Fruit fly (Drosophila melanogaster): ENCODE measurements around the gene CG14125.

CG14125 gene

DNA sequence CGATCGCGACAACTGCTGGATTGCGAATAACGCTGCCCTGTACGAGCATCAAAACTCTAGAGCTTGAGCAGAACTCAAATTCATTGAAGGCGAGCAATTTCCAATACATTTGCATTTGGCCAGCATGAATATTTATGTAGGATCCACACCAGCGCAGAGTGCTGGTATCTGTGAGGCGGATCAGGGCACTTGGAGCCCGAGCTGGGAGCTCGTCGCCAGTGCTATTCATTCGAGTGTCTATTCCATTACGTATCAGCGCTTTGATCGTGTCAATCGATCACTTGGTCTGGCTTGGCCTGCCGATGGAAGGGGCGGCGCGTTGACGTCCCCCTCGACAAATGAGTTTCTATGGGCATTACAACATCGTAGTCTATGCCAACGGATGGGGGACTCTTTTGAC is 8.6 kb upstream of the CG14125 start, which contains the start of gene prc:
prc (minus strand) TSS at position 28 of the 400 bp plus-strand sequence.
- TF ChIP-seq psq (optimal IDR thresholded peaks at IDR 0.05) (no peak), CG8478 (optimal IDR thresholded peaks at IDR 0.05) (no peak), Dll (optimal IDR thresholded peaks at IDR 0.05) (no peak), pan (optimal IDR thresholded peaks at IDR 0.05) (no peak), usp (GFP tag; optimal IDR thresholded peaks at IDR 0.05) (no peak), EcR (GFP tag; optimal IDR thresholded peaks at IDR 0.05) (no peak)

- TF ChIP-seq psq (optimal IDR thresholded peaks at IDR 0.05), result no peak
- TF ChIP-seq Dll (optimal IDR thresholded peaks at IDR 0.05), result no peak
- TF ChIP-seq usp (GFP tag; optimal IDR thresholded peaks at IDR 0.05), result no peak
- TF ChIP-seq EcR (GFP tag; optimal IDR thresholded peaks at IDR 0.05), result no peak
- no peak for TF ChIP-seq pan (optimal IDR thresholded peaks at IDR 0.05)
- no peak for TF ChIP-seq CG8478 (optimal IDR thresholded peaks at IDR 0.05)
Measured at dm6 chr3L:11972879-11973278, 1.8 kb upstream of the CG14125 start, which contains the start of gene Muc68E. TSS of gene Muc68E (minus strand) at chr3L:11972979.

- no peak for TF ChIP-seq EcR (GFP tag; optimal IDR thresholded peaks at IDR 0.05)
- no peak for TF ChIP-seq psq (optimal IDR thresholded peaks at IDR 0.05)
- no peak for TF ChIP-seq CG8478 (optimal IDR thresholded peaks at IDR 0.05)
- no peak for TF ChIP-seq pan (optimal IDR thresholded peaks at IDR 0.05)
- TF ChIP-seq Dll (optimal IDR thresholded peaks at IDR 0.05), result no peak
- no peak for TF ChIP-seq usp (GFP tag; optimal IDR thresholded peaks at IDR 0.05)
Measured at dm6 chr3L:11973690-11974089, 1.0 kb upstream of the CG14125 start, which contains the start of gene CG42397. TSS of gene CG42397 (minus strand) at chr3L:11973790.

dm6 chr3L:11975811-11976210 is 1.1 kb downstream of the CG14125 start, which contains the start of gene CG43896:
TSS of gene CG43896 (plus strand) at chr3L:11976111.
- TF ChIP-seq pan (optimal IDR thresholded peaks at IDR 0.05) (no peak), EcR (GFP tag; optimal IDR thresholded peaks at IDR 0.05) (no peak), psq (optimal IDR thresholded peaks at IDR 0.05) (no peak), CG8478 (optimal IDR thresholded peaks at IDR 0.05) (no peak), usp (GFP tag; optimal IDR thresholded peaks at IDR 0.05) (no peak), Dll (optimal IDR thresholded peaks at IDR 0.05) (no peak)

DNA sequence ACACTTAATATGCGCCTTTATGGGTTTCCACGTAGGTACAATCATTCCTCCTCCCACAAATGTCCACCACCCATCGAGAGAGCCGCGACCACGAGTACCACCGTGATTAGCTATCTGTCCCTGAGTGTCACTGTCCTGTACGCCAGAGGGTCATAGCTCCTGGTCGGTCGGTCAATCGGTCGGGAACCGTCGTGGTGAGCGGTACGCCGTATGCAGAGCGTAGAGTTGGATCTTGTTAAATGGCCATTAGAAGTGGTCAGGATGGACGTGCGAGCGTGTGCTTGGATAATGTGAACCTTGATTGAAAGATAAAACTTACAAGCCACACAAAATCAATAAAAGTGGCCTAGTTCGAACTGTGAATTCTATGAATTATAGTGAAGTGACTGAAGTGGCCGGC is 9.9 kb downstream of the CG14125 start, which contains the start of gene CG6938:
CG6938 (plus strand) TSS at position 301 of the 400 bp plus-strand sequence.
- TF ChIP-seq usp (GFP tag; optimal IDR thresholded peaks at IDR 0.05) (no peak), pan (optimal IDR thresholded peaks at IDR 0.05) (no peak), psq (optimal IDR thresholded peaks at IDR 0.05) (no peak), EcR (GFP tag; optimal IDR thresholded peaks at IDR 0.05) (no peak), CG8478 (optimal IDR thresholded peaks at IDR 0.05) (no peak), Dll (optimal IDR thresholded peaks at IDR 0.05) (no peak)

DNA sequence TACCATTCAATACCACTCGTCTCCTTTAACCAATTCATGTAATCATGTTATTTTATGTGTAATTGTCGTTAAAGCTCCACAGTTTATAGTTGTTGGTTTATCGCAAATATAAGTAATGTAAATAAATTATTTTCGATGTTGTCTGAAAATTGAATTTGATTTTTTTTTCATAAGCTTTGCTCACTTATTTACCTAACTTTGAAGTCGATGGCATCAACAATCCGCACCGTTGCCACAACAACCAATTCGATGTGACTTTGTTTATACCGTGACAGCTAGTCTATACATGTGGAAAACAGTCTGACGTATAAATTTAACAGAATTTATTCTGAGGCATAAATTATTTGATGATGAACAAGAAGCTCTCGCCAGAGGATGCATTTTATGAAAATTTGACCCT is 15.7 kb downstream of the CG14125 start, which contains the start of gene CG6931:
CG6931 (plus strand) TSS at position 301 of the 400 bp plus-strand sequence.
- TF ChIP-seq CG8478 (optimal IDR thresholded peaks at IDR 0.05), result no peak
- no peak for TF ChIP-seq pan (optimal IDR thresholded peaks at IDR 0.05)
- TF ChIP-seq psq (optimal IDR thresholded peaks at IDR 0.05), result no peak
- TF ChIP-seq EcR (GFP tag; optimal IDR thresholded peaks at IDR 0.05), result no peak
- no peak for TF ChIP-seq Dll (optimal IDR thresholded peaks at IDR 0.05)
- TF ChIP-seq usp (GFP tag; optimal IDR thresholded peaks at IDR 0.05), result no peak

dm6 chr3L:11992960-11993359 is 18.3 kb downstream of the CG14125 start, which contains the start of gene viaf:
TSS of gene viaf (minus strand) at chr3L:11993179.
- TF ChIP-seq EcR (GFP tag; optimal IDR thresholded peaks at IDR 0.05) (no peak), pan (optimal IDR thresholded peaks at IDR 0.05) (no peak)

- TF ChIP-seq psq (optimal IDR thresholded peaks at IDR 0.05) (no peak), pan (optimal IDR thresholded peaks at IDR 0.05) (no peak), EcR (GFP tag; optimal IDR thresholded peaks at IDR 0.05) (no peak), CG8478 (optimal IDR thresholded peaks at IDR 0.05) (no peak), Dll (optimal IDR thresholded peaks at IDR 0.05) (no peak), usp (GFP tag; optimal IDR thresholded peaks at IDR 0.05) (no peak)
Measured at dm6 chr3L:11997959-11998358, 23.3 kb downstream of the CG14125 start, which contains the start of gene Grip163. TSS of gene Grip163 (minus strand) at chr3L:11998138.

DNA sequence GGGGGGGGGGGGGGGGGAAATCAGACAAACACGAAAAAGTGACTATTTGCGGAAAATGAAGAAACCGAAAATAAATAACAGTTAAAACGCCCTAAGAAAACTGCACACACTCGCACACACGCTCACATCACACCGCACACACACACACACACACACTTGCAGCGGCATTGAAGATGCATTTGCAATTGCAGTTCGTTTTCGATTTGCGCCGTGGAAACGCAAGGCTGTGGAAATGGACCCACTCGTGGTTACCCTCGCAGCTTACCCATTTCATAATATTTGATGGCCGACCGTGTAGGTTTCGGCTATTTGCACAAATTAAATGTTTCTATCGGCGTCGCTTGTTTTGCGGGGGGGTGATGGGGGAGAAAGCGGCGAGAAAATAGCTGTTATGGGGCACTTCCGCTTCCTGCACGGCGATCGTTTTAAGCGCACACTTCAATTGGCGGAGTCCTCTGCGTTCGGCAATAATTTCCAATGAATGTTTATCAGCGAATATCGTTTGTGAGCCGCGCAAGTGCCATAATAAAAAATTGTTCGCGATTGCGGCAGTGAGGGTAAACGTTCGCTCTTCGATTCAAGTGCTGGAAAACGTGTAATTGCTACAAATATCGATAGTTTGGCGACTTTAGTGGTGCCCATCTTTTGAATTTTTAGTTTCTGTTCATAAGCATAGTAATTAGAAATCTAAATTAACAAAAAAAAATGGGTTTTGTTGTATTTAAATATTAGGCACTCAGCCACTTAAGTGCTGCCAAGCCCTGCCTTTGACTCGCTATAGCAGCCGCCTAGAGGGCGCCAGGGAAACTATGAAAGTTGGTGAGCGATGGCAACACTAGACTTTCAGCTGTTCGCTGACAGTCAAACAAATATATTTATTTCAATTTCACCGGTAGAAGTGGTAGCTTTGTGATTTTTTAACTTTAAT is 27.9 kb downstream of the CG14125 start, which contains the start of the genes Pop2 and CG6928:
Pop2 (minus strand) TSS at position 595 of the 928 bp plus-strand sequence.
CG6928 (plus strand) TSS at position 835 of the 928 bp plus-strand sequence.
- TF ChIP-seq Dll (optimal IDR thresholded peaks at IDR 0.05), result no peak
- no peak for TF ChIP-seq usp (GFP tag; optimal IDR thresholded peaks at IDR 0.05)
- TF ChIP-seq EcR (GFP tag; optimal IDR thresholded peaks at IDR 0.05), result no peak
- TF ChIP-seq pan (optimal IDR thresholded peaks at IDR 0.05), result no peak
- TF ChIP-seq CG8478 (optimal IDR thresholded peaks at IDR 0.05), result no peak
- TF ChIP-seq psq (optimal IDR thresholded peaks at IDR 0.05), result no peak

DNA sequence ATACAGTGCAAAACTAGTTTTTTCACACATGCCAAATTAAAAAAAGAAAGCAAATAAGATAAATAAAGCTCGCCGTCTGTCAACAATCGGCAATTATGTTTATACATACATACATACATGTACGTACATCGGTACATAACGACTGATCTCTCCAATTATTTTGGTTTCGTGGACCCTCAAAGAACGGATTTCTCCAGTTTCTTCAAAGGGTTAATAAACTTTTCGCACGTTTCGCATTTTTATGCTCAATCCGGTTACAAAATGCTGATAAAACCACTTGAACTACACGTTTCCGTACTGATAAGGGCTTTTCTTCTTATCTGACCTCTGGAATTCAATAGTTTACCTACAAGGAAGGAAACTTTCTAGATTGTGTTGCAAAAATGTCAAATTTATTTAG is 28.8 kb downstream of the CG14125 start:
- TF ChIP-seq CG8478 (optimal IDR thresholded peaks at IDR 0.05) (no peak), usp (GFP tag; optimal IDR thresholded peaks at IDR 0.05) (no peak), pan (optimal IDR thresholded peaks at IDR 0.05) (no peak), psq (optimal IDR thresholded peaks at IDR 0.05) (no peak), Dll (optimal IDR thresholded peaks at IDR 0.05) (no peak), EcR (GFP tag; optimal IDR thresholded peaks at IDR 0.05) (no peak)

dm6 chr3L:12004136-12004535 is 29.4 kb downstream of the CG14125 start:
- TF ChIP-seq Dll (optimal IDR thresholded peaks at IDR 0.05), result no peak
- TF ChIP-seq usp (GFP tag; optimal IDR thresholded peaks at IDR 0.05), result no peak
- no peak for TF ChIP-seq pan (optimal IDR thresholded peaks at IDR 0.05)
- no peak for TF ChIP-seq CG8478 (optimal IDR thresholded peaks at IDR 0.05)

DNA sequence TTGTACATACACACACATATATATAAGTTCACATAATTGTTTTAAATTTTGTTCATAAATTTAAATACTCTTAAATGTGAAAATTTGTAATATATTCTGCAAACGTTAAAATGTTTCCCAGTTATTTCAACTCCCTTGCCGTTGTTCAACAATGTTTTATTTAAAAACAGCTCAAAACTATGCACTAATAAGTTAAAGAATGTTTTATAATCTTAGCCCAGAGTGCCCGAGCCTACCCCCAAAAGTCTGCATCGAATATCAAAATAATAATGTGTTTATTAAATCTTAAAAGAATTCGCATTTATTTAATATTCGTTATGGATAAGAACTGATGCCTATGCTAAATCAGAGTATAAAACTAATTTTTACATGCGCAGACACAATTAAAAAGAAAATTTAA is 33.2 kb downstream of the CG14125 start:
- TF ChIP-seq psq (optimal IDR thresholded peaks at IDR 0.05) (no peak), Dll (optimal IDR thresholded peaks at IDR 0.05) (no peak), usp (GFP tag; optimal IDR thresholded peaks at IDR 0.05) (no peak), pan (optimal IDR thresholded peaks at IDR 0.05) (no peak), EcR (GFP tag; optimal IDR thresholded peaks at IDR 0.05) (no peak), CG8478 (optimal IDR thresholded peaks at IDR 0.05) (no peak)

Data from whole organism.